Fruit fly (Drosophila melanogaster) whole organism, wandering third instar larva: Measurements from ENCODE around the gene cni.

Source experiments
- Abd-B ChIP-seq: fragments of >200 bp; optimal IDR thresholded peaks from 2 replicates; lab custom pipeline; 2017; ENCODE audit warnings: missing biosample characterization, missing genetic modification characterization
- CG32264 ChIP-seq: fragments of 200-800 bp; sonication (Bioruptor generic); optimal IDR thresholded peaks from 2 replicates; lab custom pipeline; 2016; ENCODE audit warnings: missing biosample characterization, missing genetic modification characterization
- CG9705 ChIP-seq: fragments of 200-800 bp; sonication (Bioruptor generic); optimal IDR thresholded peaks from 2 replicates; lab custom pipeline; 2018; ENCODE audit warnings: missing biosample characterization, mild to moderate bottlenecking, missing genetic modification characterization
- CrebA ChIP-seq: fragments of 200-800 bp; sonication (Bioruptor generic); optimal IDR thresholded peaks from 2 replicates; lab custom pipeline; 2016; ENCODE audit warnings: missing biosample characterization, mild to moderate bottlenecking, missing genetic modification characterization, borderline replicate concordance
- Dfd ChIP-seq: fragments of >200 bp; optimal IDR thresholded peaks from 2 replicates; lab custom pipeline; 2017; ENCODE audit warnings: missing biosample characterization, missing genetic modification characterization
- Dif ChIP-seq: fragments of 200-275, 200-300 bp; sonication (Bioruptor generic); optimal IDR thresholded peaks from 2 replicates; lab custom pipeline; 2018; ENCODE audit warnings: missing biosample characterization, missing genetic modification characterization; ENCODE audit not compliant: partially characterized antibody
- GATAd ChIP-seq: sonication (Bioruptor generic); optimal IDR thresholded peaks from 2 replicates; lab custom pipeline; 2016; ENCODE audit warnings: missing biosample characterization, missing genetic modification characterization
- HLH106 ChIP-seq: fragments of 200-800 bp; optimal IDR thresholded peaks from 3 replicates; lab custom pipeline; 2019; ENCODE audit warnings: missing biosample characterization, mild to moderate bottlenecking, missing genetic modification characterization, moderate library complexity
- Hnf4 ChIP-seq: fragments of 200-800 bp; sonication (Bioruptor generic); optimal IDR thresholded peaks from 2 replicates; lab custom pipeline; 2016; ENCODE audit warnings: missing biosample characterization, mild to moderate bottlenecking, missing genetic modification characterization
- Hr78 ChIP-seq: fragments of >200 bp; optimal IDR thresholded peaks from 2 replicates; lab custom pipeline; 2017; ENCODE audit warnings: missing biosample characterization, missing genetic modification characterization
- Hr83 ChIP-seq: fragments of 200-300 bp; sonication (Bioruptor generic); optimal IDR thresholded peaks from 2 replicates; lab custom pipeline; 2016; ENCODE audit warnings: missing biosample characterization, mild to moderate bottlenecking, missing genetic modification characterization, moderate library complexity; ENCODE audit not compliant: poor library complexity, severe bottlenecking
- Jra ChIP-seq: sonication (Bioruptor generic); optimal IDR thresholded peaks from 2 replicates; lab custom pipeline; 2016; ENCODE audit warnings: missing biosample characterization, missing genetic modification characterization
- Mio ChIP-seq: sonication (Bioruptor generic); optimal IDR thresholded peaks from 2 replicates; lab custom pipeline; 2016; ENCODE audit warnings: missing biosample characterization, missing genetic modification characterization
- Myc ChIP-seq: fragments of >200 bp; optimal IDR thresholded peaks from 2 replicates; lab custom pipeline; 2017
- N ChIP-seq: fragments of >200 bp; optimal IDR thresholded peaks from 2 replicates; lab custom pipeline; 2018; ENCODE audit warnings: missing biosample characterization, missing external identifiers, missing genetic modification characterization
- OdsH ChIP-seq: fragments of 200-800 bp; sonication (Bioruptor generic); optimal IDR thresholded peaks from 2 replicates; lab custom pipeline; 2016; ENCODE audit warnings: missing biosample characterization, mild to moderate bottlenecking, missing genetic modification characterization
- Rel ChIP-seq, 2 experiments: fragments of 200-800 bp; sonication (Bioruptor generic) in 1 of 2; optimal IDR thresholded peaks; 2 replicates in 1 of 2; 3 replicates in 1 of 2; lab custom pipeline; 2016 to 2019; ENCODE audit warnings: mild to moderate bottlenecking in 2 of 2, missing biosample characterization in 2 of 2, missing genetic modification characterization in 2 of 2, moderate library complexity in 1 of 2
- Sp1 ChIP-seq: fragments of 200-800 bp; sonication (Bioruptor generic); optimal IDR thresholded peaks from 3 replicates; lab custom pipeline; 2019; ENCODE audit warnings: missing biosample characterization, mild to moderate bottlenecking, missing genetic modification characterization, moderate library complexity
- Vsx2 ChIP-seq: fragments of 200-300, 225-300 bp; sonication (Bioruptor generic); optimal IDR thresholded peaks from 2 replicates; lab custom pipeline; 2018; ENCODE audit warnings: missing biosample characterization, missing genetic modification characterization; ENCODE audit not compliant: partially characterized antibody
- br ChIP-seq: fragments of 200-800 bp; sonication (Bioruptor generic); optimal IDR thresholded peaks from 2 replicates; lab custom pipeline; 2016; ENCODE audit warnings: missing biosample characterization, missing genetic modification characterization
- brk ChIP-seq: fragments of 200-800 bp; sonication (Bioruptor generic); optimal IDR thresholded peaks from 2 replicates; lab custom pipeline; 2016; ENCODE audit warnings: missing biosample characterization, mild to moderate bottlenecking, missing genetic modification characterization
- dl ChIP-seq, 2 experiments: fragments of 175-275, 200-275 bp in 1 of 2; fragments of 200-275 bp in 1 of 2; sonication (Bioruptor generic); optimal IDR thresholded peaks; lab custom pipeline; 2018; ENCODE audit warnings: mild to moderate bottlenecking in 2 of 2, missing biosample characterization in 2 of 2, missing genetic modification characterization in 2 of 2, moderate library complexity in 2 of 2; ENCODE audit not compliant: partially characterized antibody in 2 of 2, insufficient read depth in 1 of 2
- dmrt93B ChIP-seq: fragments of 200-800 bp; sonication (Bioruptor generic); optimal IDR thresholded peaks from 2 replicates; lab custom pipeline; 2018; ENCODE audit warnings: missing biosample characterization, mild to moderate bottlenecking, missing genetic modification characterization
- dsf ChIP-seq: sonication (Bioruptor generic); optimal IDR thresholded peaks from 2 replicates; lab custom pipeline; 2016; ENCODE audit warnings: missing biosample characterization, missing genetic modification characterization, borderline replicate concordance
- ey ChIP-seq: fragments of 200-800 bp; sonication (Bioruptor generic); optimal IDR thresholded peaks from 2 replicates; lab custom pipeline; 2016; ENCODE audit warnings: missing biosample characterization, missing genetic modification characterization
- foxo ChIP-seq, 2 experiments: fragments of 200-800 bp; sonication (Bioruptor generic); optimal IDR thresholded peaks; 2 replicates in 1 of 2; 3 replicates in 1 of 2; lab custom pipeline; 2016 to 2017; ENCODE audit warnings: missing biosample characterization in 2 of 2, missing genetic modification characterization in 2 of 2
- fru ChIP-seq: fragments of 200-800 bp; sonication (Bioruptor generic); optimal IDR thresholded peaks from 3 replicates; lab custom pipeline; 2016; ENCODE audit warnings: missing biosample characterization, mild to moderate bottlenecking, missing genetic modification characterization
- h ChIP-seq: fragments of 200-800 bp; sonication (Bioruptor generic); optimal IDR thresholded peaks from 3 replicates; lab custom pipeline; 2016; ENCODE audit warnings: missing biosample characterization, mild to moderate bottlenecking, missing genetic modification characterization
- jim ChIP-seq: fragments of 175-275, 200-325 bp; sonication (Bioruptor generic); optimal IDR thresholded peaks from 2 replicates; lab custom pipeline; 2016; ENCODE audit warnings: missing biosample characterization, mild to moderate bottlenecking, missing genetic modification characterization
- lola ChIP-seq: fragments of >200 bp; optimal IDR thresholded peaks from 2 replicates; lab custom pipeline; 2017; ENCODE audit warnings: missing biosample characterization, missing genetic modification characterization
- pan ChIP-seq: fragments of >200 bp; optimal IDR thresholded peaks from 2 replicates; lab custom pipeline; 2017
- psq ChIP-seq: fragments of 200-800 bp; sonication (Bioruptor generic); optimal IDR thresholded peaks from 3 replicates; lab custom pipeline; 2017; ENCODE audit warnings: missing biosample characterization, mild to moderate bottlenecking, missing genetic modification characterization, moderate library complexity
- rgr ChIP-seq: fragments of 200-800 bp; sonication (Bioruptor generic); optimal IDR thresholded peaks from 3 replicates; lab custom pipeline; 2016; ENCODE audit warnings: missing biosample characterization, mild to moderate bottlenecking, missing genetic modification characterization
- sage ChIP-seq: fragments of 200-800 bp; sonication (Bioruptor generic); optimal IDR thresholded peaks from 2 replicates; lab custom pipeline; 2016; ENCODE audit warnings: missing biosample characterization, mild to moderate bottlenecking, missing genetic modification characterization
- sv ChIP-seq: fragments of 200-800 bp; sonication (Bioruptor generic); optimal IDR thresholded peaks from 3 replicates; lab custom pipeline; 2016; ENCODE audit warnings: missing biosample characterization, missing genetic modification characterization
- tai ChIP-seq: sonication (Bioruptor generic); optimal IDR thresholded peaks from 2 replicates; lab custom pipeline; 2016; ENCODE audit warnings: missing biosample characterization, missing genetic modification characterization
- usp ChIP-seq: fragments of >200 bp; optimal IDR thresholded peaks from 2 replicates; lab custom pipeline; 2017; ENCODE audit warnings: missing biosample characterization, missing genetic modification characterization
- woc ChIP-seq: sonication (Bioruptor generic); optimal IDR thresholded peaks from 2 replicates; lab custom pipeline; 2016; ENCODE audit warnings: missing biosample characterization, mild to moderate bottlenecking, missing genetic modification characterization

cni gene

DNA sequence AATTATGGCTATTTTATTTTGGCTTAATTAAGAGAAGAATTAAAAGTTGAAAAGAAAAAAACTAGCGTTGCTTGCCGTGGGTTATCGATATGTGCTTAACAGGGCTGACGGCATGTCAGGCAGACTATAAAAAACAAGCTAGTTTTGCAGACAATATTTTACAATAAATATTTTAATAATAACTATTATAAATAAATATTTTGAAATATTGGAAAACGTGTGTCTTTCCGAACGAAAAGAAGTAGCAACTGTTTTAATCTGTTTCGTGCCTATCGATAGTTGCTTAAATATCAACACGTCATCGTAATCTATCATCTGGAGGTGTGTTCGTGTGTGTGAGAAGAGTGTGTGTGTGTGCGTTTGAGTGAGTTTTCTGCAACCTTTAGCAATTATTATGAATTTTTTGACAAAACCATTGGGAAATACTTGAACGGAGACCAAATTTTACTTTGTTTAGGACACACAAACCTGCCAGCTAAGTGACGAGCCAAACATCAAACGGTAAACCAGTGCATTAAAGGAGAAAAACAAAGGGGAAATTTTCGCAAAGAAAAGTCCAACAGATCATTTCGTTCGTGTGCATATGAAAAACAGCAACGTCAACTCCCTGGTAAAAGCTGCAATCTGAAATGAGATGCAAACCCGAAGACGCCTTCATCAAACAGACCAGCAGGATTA lies 3.4 kb downstream of the cni start, which contains the start of the genes CG5861 and Syx5:
TSS of gene CG5861 (minus strand) at position 273 of the 678 bp plus-strand sequence.
TSS of gene Syx5 (plus strand) at position 321 of the 678 bp plus-strand sequence.
- TF ChIP-seq sv (GFP tag; lab: Kevin White, UChicago) (no peak), lola (GFP tag; lab: Kevin White, UChicago) (no peak), jim (GFP tag; lab: Kevin White, UChicago) (no peak), fru (GFP tag; lab: Kevin White, UChicago) (no peak), brk (no peak), CG9705 (GFP tag; lab: Kevin White, UChicago) (peak; percentile 53), Mio (GFP tag; lab: Kevin White, UChicago) (no peak), Vsx2 (GFP tag; lab: Kevin White, UChicago) (no peak), Hnf4 (GFP tag; lab: Kevin White, UChicago) (peak; percentile 59), h (GFP tag; lab: Kevin White, UChicago) (no peak), usp (GFP tag; lab: Kevin White, UChicago) (no peak), dl (GFP tag; optimal IDR thresholded peaks at IDR 0.05; lab: Kevin White, UChicago; ENCODE audit: insufficient read depth in 1 of 2, partially characterized antibody in 2 of 2) (no peak), br (GFP tag; lab: Kevin White, UChicago) (no peak), HLH106 (tag; lab: Kevin White, UChicago) (peak; percentile 70), N (no peak), Dif (peak; percentile 8), Myc (lab: Kevin White, UChicago) (peak; percentile 38), ey (GFP tag; lab: Kevin White, UChicago) (peak; percentile 30), OdsH (peak; percentile 25), rgr (peak; percentile 61), GATAd (GFP tag; lab: Kevin White, UChicago) (no peak), Hr83 (GFP tag; lab: Kevin White, UChicago) (no peak), sage (GFP tag; lab: Kevin White, UChicago) (peak; percentile 63), foxo (GFP tag; optimal IDR thresholded peaks at IDR 0.05; lab: Kevin White, UChicago) (peak in 1 of 2 experiments; percentile 65), pan (lab: Kevin White, UChicago) (no peak), dmrt93B (GFP tag; lab: Kevin White, UChicago) (no peak), woc (GFP tag; lab: Kevin White, UChicago) (peak; percentile 45), CrebA (GFP tag; lab: Kevin White, UChicago) (no peak), Jra (GFP tag; lab: Kevin White, UChicago) (peak; percentile 70), Abd-B (GFP tag; lab: Kevin White, UChicago) (no peak), Sp1 (GFP tag; lab: Kevin White, UChicago) (peak; percentile 46), Rel (GFP tag; optimal IDR thresholded peaks at IDR 0.05; lab: Kevin White, UChicago) (no peak), Rel (tag; optimal IDR thresholded peaks at IDR 0.05; lab: Kevin White, UChicago) (peak; percentile 42), psq (peak; percentile 66), Hr78 (GFP tag; lab: Kevin White, UChicago) (no peak), Dfd (no peak), CG32264 (GFP tag; lab: Kevin White, UChicago) (peak; percentile 6), tai (no peak), dsf (no peak)

- TF ChIP-seq Rel (GFP tag; optimal IDR thresholded peaks at IDR 0.05; lab: Kevin White, UChicago), result no peak
- TF ChIP-seq Rel (tag; optimal IDR thresholded peaks at IDR 0.05; lab: Kevin White, UChicago), result peak; percentile 20
- peak; percentile 58 for TF ChIP-seq Hnf4 (GFP tag; lab: Kevin White, UChicago)
- no peak for TF ChIP-seq GATAd (GFP tag; lab: Kevin White, UChicago)
- no peak for TF ChIP-seq Dfd
- TF ChIP-seq Vsx2 (GFP tag; lab: Kevin White, UChicago), result no peak
- TF ChIP-seq HLH106 (tag; lab: Kevin White, UChicago), result peak; percentile 30
- TF ChIP-seq Sp1 (GFP tag; lab: Kevin White, UChicago), result peak; percentile 51
- TF ChIP-seq foxo (GFP tag; optimal IDR thresholded peaks at IDR 0.05; lab: Kevin White, UChicago), result peak in 1 of 2 experiments; percentile 62
- peak; percentile 57 for TF ChIP-seq woc (GFP tag; lab: Kevin White, UChicago)
- peak; percentile 67 for TF ChIP-seq Jra (GFP tag; lab: Kevin White, UChicago)
- TF ChIP-seq brk, result no peak
- TF ChIP-seq psq, result peak; percentile 21
- TF ChIP-seq ey (GFP tag; lab: Kevin White, UChicago), result peak; percentile 19
- TF ChIP-seq Hr83 (GFP tag; lab: Kevin White, UChicago), result no peak
- peak; percentile 23 for TF ChIP-seq dsf
- peak; percentile 64 for TF ChIP-seq rgr
These were observed 7.7 kb downstream of the cni start, which contains the start of gene GMF for dm6 chr2L:16302773-16303279. Gene GMF, minus strand, starts transcription at chr2L:16302954.
